Fruit fly (Drosophila melanogaster) whole organism, wandering third instar larva: ENCODE data around the gene mRNA-cap.

Experiments used
- Abd-B ChIP-seq: fragments of >200 bp; optimal IDR thresholded peaks from 2 replicates; lab custom pipeline; 2017; ENCODE audit warnings: missing biosample characterization, missing genetic modification characterization
- CG32264 ChIP-seq: fragments of 200-800 bp; sonication (Bioruptor generic); optimal IDR thresholded peaks from 2 replicates; lab custom pipeline; 2016; ENCODE audit warnings: missing biosample characterization, missing genetic modification characterization
- CG9705 ChIP-seq: fragments of 200-800 bp; sonication (Bioruptor generic); optimal IDR thresholded peaks from 2 replicates; lab custom pipeline; 2018; ENCODE audit warnings: missing biosample characterization, mild to moderate bottlenecking, missing genetic modification characterization
- Dfd ChIP-seq: fragments of >200 bp; optimal IDR thresholded peaks from 2 replicates; lab custom pipeline; 2017; ENCODE audit warnings: missing biosample characterization, missing genetic modification characterization
- Dif ChIP-seq: fragments of 200-275, 200-300 bp; sonication (Bioruptor generic); optimal IDR thresholded peaks from 2 replicates; lab custom pipeline; 2018; ENCODE audit warnings: missing biosample characterization, missing genetic modification characterization; ENCODE audit not compliant: partially characterized antibody
- HLH106 ChIP-seq: fragments of 200-800 bp; optimal IDR thresholded peaks from 3 replicates; lab custom pipeline; 2019; ENCODE audit warnings: missing biosample characterization, mild to moderate bottlenecking, missing genetic modification characterization, moderate library complexity
- Hnf4 ChIP-seq: fragments of 200-800 bp; sonication (Bioruptor generic); optimal IDR thresholded peaks from 2 replicates; lab custom pipeline; 2016; ENCODE audit warnings: missing biosample characterization, mild to moderate bottlenecking, missing genetic modification characterization
- Hr83 ChIP-seq: fragments of 200-300 bp; sonication (Bioruptor generic); optimal IDR thresholded peaks from 2 replicates; lab custom pipeline; 2016; ENCODE audit warnings: missing biosample characterization, mild to moderate bottlenecking, missing genetic modification characterization, moderate library complexity; ENCODE audit not compliant: poor library complexity, severe bottlenecking
- Jra ChIP-seq: sonication (Bioruptor generic); optimal IDR thresholded peaks from 2 replicates; lab custom pipeline; 2016; ENCODE audit warnings: missing biosample characterization, missing genetic modification characterization
- Mio ChIP-seq: sonication (Bioruptor generic); optimal IDR thresholded peaks from 2 replicates; lab custom pipeline; 2016; ENCODE audit warnings: missing biosample characterization, missing genetic modification characterization
- N ChIP-seq: fragments of >200 bp; optimal IDR thresholded peaks from 2 replicates; lab custom pipeline; 2018; ENCODE audit warnings: missing biosample characterization, missing external identifiers, missing genetic modification characterization
- OdsH ChIP-seq: fragments of 200-800 bp; sonication (Bioruptor generic); optimal IDR thresholded peaks from 2 replicates; lab custom pipeline; 2016; ENCODE audit warnings: missing biosample characterization, mild to moderate bottlenecking, missing genetic modification characterization
- Sp1 ChIP-seq: fragments of 200-800 bp; sonication (Bioruptor generic); optimal IDR thresholded peaks from 3 replicates; lab custom pipeline; 2019; ENCODE audit warnings: missing biosample characterization, mild to moderate bottlenecking, missing genetic modification characterization, moderate library complexity
- Vsx2 ChIP-seq: fragments of 200-300, 225-300 bp; sonication (Bioruptor generic); optimal IDR thresholded peaks from 2 replicates; lab custom pipeline; 2018; ENCODE audit warnings: missing biosample characterization, missing genetic modification characterization; ENCODE audit not compliant: partially characterized antibody
- br ChIP-seq: fragments of 200-800 bp; sonication (Bioruptor generic); optimal IDR thresholded peaks from 2 replicates; lab custom pipeline; 2016; ENCODE audit warnings: missing biosample characterization, missing genetic modification characterization
- dmrt93B ChIP-seq: fragments of 200-800 bp; sonication (Bioruptor generic); optimal IDR thresholded peaks from 2 replicates; lab custom pipeline; 2018; ENCODE audit warnings: missing biosample characterization, mild to moderate bottlenecking, missing genetic modification characterization
- dsf ChIP-seq: sonication (Bioruptor generic); optimal IDR thresholded peaks from 2 replicates; lab custom pipeline; 2016; ENCODE audit warnings: missing biosample characterization, missing genetic modification characterization, borderline replicate concordance
- ey ChIP-seq: fragments of 200-800 bp; sonication (Bioruptor generic); optimal IDR thresholded peaks from 2 replicates; lab custom pipeline; 2016; ENCODE audit warnings: missing biosample characterization, missing genetic modification characterization
- foxo ChIP-seq, 2 experiments: fragments of 200-800 bp; sonication (Bioruptor generic); optimal IDR thresholded peaks; 2 replicates in 1 of 2; 3 replicates in 1 of 2; lab custom pipeline; 2016 to 2017; ENCODE audit warnings: missing biosample characterization in 2 of 2, missing genetic modification characterization in 2 of 2
- fru ChIP-seq: fragments of 200-800 bp; sonication (Bioruptor generic); optimal IDR thresholded peaks from 3 replicates; lab custom pipeline; 2016; ENCODE audit warnings: missing biosample characterization, mild to moderate bottlenecking, missing genetic modification characterization
- h ChIP-seq: fragments of 200-800 bp; sonication (Bioruptor generic); optimal IDR thresholded peaks from 3 replicates; lab custom pipeline; 2016; ENCODE audit warnings: missing biosample characterization, mild to moderate bottlenecking, missing genetic modification characterization
- lola ChIP-seq: fragments of >200 bp; optimal IDR thresholded peaks from 2 replicates; lab custom pipeline; 2017; ENCODE audit warnings: missing biosample characterization, missing genetic modification characterization
- psq ChIP-seq: fragments of 200-800 bp; sonication (Bioruptor generic); optimal IDR thresholded peaks from 3 replicates; lab custom pipeline; 2017; ENCODE audit warnings: missing biosample characterization, mild to moderate bottlenecking, missing genetic modification characterization, moderate library complexity
- rgr ChIP-seq: fragments of 200-800 bp; sonication (Bioruptor generic); optimal IDR thresholded peaks from 3 replicates; lab custom pipeline; 2016; ENCODE audit warnings: missing biosample characterization, mild to moderate bottlenecking, missing genetic modification characterization
- sage ChIP-seq: fragments of 200-800 bp; sonication (Bioruptor generic); optimal IDR thresholded peaks from 2 replicates; lab custom pipeline; 2016; ENCODE audit warnings: missing biosample characterization, mild to moderate bottlenecking, missing genetic modification characterization
- tai ChIP-seq: sonication (Bioruptor generic); optimal IDR thresholded peaks from 2 replicates; lab custom pipeline; 2016; ENCODE audit warnings: missing biosample characterization, missing genetic modification characterization
- woc ChIP-seq: sonication (Bioruptor generic); optimal IDR thresholded peaks from 2 replicates; lab custom pipeline; 2016; ENCODE audit warnings: missing biosample characterization, mild to moderate bottlenecking, missing genetic modification characterization

The mRNA-cap gene

DNA sequence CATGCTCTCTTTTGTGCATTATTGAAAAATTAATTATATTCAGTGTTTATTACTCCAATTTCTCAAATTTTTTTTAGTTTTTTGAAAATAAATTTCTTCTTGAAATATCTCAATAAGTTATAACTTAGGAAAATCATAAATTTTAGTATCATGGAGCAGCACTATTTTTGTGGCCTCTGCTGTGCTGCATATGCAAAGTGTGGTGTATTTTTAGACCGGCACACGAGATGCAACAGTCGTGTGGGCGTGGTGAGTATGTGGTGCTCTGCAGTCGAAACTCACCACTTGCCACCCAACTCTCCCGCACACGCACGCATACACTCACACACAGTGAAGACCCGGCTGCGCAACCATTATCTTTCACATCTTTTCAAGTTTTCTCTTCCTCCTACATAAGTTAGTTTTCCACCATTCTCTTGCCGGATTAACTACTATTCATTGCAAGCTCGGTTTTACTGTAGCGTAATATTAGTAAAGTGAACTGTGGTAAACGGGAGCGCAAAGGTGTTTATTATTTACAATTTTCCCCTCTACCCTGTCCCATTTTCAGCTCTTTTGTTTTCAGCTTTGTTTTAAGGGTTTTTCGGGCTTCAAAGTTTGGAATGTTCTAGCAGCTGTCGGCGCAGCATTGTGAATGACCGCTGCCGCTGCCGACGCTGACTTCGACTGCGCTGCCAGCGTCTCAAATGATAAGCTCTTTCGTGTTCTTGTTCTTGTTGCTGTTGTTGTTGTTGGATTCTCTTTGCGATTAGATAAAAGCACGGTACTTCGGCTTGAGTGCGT is 34.0 kb downstream of the mRNA-cap start:
- TF ChIP-seq Hnf4 (GFP tag; lab: Kevin White, UChicago) (no peak), Abd-B (no peak), foxo (GFP tag; optimal IDR thresholded peaks at IDR 0.05; lab: Kevin White, UChicago) (peak in 1 of 2 experiments; percentile 75), h (peak; percentile 69), rgr (GFP tag; lab: Kevin White, UChicago) (peak; percentile 33), tai (GFP tag; lab: Kevin White, UChicago) (no peak), CG9705 (GFP tag; lab: Kevin White, UChicago) (peak; percentile 17), OdsH (GFP tag; lab: Kevin White, UChicago) (no peak), woc (GFP tag; lab: Kevin White, UChicago) (peak; percentile 27), psq (GFP tag; lab: Kevin White, UChicago) (peak; percentile 44), sage (GFP tag; lab: Kevin White, UChicago) (no peak), dmrt93B (GFP tag; lab: Kevin White, UChicago) (peak; percentile 33), br (GFP tag; lab: Kevin White, UChicago) (peak; percentile 17), ey (GFP tag; lab: Kevin White, UChicago) (peak; percentile 37), lola (GFP tag; lab: Kevin White, UChicago) (no peak), fru (GFP tag; lab: Kevin White, UChicago) (peak; percentile 58), Sp1 (GFP tag; lab: Kevin White, UChicago) (peak; percentile 68), HLH106 (tag; lab: Kevin White, UChicago) (peak; percentile 56)

DNA sequence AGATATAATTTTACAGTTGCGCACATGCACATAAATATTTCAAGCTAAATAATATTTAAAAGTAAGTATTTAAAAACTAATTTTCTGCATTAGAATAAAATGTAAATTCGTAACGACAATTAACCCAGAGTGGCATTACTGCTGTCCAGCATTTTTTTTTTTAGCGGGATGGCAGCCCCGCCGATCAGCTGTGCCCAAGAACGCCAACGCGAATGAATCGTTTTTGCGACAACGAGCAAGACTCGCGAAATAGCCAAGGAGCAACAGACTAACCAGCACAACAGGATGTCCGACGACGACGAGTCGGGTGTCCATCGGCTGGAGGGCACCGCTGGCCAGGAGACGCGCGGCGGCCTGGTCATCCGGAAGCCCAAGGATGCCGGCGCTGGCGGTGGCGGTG is 41.4 kb downstream of the mRNA-cap start, which contains the start of gene Prp16:
Prp16 (plus strand) TSS at position 185 of the 400 bp plus-strand sequence.
- no peak for TF ChIP-seq sage (GFP tag; lab: Kevin White, UChicago)
- no peak for TF ChIP-seq Hr83
- TF ChIP-seq Jra (GFP tag; lab: Kevin White, UChicago), result no peak
- no peak for TF ChIP-seq CG32264 (GFP tag; lab: Kevin White, UChicago)
- TF ChIP-seq rgr (GFP tag; lab: Kevin White, UChicago), result no peak
- TF ChIP-seq h, result no peak
- no peak for TF ChIP-seq dsf (GFP tag; lab: Kevin White, UChicago)
- TF ChIP-seq Dfd (GFP tag; lab: Kevin White, UChicago), result no peak

DNA sequence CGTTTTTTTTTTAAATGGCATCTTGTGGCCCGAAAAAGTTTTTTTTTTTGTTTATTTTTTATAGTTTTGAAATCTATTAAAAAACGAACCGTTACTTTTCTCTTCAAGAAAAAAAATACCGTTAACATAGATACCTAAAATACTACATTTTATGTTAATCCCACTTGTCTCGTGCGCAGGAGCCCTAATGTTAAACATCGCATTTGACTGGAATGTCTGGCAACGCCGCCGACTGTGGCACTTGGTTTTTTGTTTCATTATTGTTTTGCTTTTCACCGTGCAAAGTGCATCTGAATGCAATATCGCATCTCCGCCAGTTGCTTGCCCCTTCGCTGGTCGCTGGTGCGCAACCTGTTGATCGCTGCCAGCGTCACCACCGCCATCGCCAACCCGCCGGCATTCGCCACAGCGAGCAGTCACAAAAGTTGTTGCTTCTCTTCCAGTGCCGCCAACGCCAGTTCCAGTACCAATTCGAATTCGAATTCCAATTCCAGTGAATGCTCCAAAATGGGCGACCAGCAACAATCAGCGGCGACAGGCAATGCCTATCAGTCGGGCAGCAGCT is 42.6 kb downstream of the mRNA-cap start, which contains the start of gene CG11590:
CG11590 (plus strand) TSS at position 212 of the 565 bp plus-strand sequence.
- TF ChIP-seq HLH106 (tag; lab: Kevin White, UChicago) (no peak), Dif (GFP tag; lab: Kevin White, UChicago) (peak; percentile 88), psq (GFP tag; lab: Kevin White, UChicago) (no peak), N (no peak), Jra (GFP tag; lab: Kevin White, UChicago) (no peak), Vsx2 (GFP tag; lab: Kevin White, UChicago) (peak; percentile 96)

DNA sequence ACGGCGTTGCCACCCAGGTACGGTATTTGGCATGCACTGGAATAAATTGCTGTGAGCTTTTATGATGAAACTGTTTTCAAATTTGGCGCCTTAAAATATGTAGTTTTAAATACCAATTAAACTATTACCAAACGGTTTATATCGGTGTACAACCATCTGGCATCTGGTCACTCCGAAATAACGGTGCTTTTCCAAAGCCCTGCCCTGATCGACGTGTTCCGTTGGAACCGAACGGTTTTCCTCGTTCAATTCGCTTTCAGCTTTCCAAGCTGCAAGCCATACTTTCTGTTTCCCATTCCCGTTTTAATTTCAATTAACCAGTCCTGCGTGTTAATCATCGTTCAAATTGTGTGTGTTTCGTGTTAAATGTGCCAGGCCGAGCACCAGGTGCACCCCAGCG is 49.6 kb downstream of the mRNA-cap start, which contains the start of gene yl:
yl (plus strand) TSS at position 202 of the 400 bp plus-strand sequence.
- TF ChIP-seq Vsx2 (GFP tag; lab: Kevin White, UChicago), result no peak
- no peak for TF ChIP-seq Dif (GFP tag; lab: Kevin White, UChicago)
- no peak for TF ChIP-seq tai (GFP tag; lab: Kevin White, UChicago)
- no peak for TF ChIP-seq Mio
- TF ChIP-seq, all 38 proteins: peak for 0

DNA sequence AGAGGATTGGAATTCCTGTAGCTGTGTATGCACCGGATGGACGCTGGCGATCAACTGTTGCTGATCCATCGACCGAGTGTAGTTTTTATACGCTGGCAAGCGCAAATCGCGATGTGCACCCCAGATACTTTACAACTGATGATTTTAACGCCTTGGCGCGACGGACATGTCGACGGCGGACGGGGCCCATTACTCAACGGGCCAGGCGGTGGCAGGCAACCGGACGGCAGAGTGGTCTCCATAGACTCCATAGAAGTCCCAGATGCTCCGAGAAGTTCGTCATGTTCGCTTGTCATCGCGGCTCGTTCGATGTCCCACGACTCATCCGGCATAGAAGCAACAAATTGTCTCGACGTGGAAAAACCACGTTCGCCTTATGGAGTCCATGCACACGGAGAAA is 50.7 kb downstream of the mRNA-cap start, which contains the start of gene CG13403:
CG13403 (minus strand) TSS at position 101 of the 400 bp plus-strand sequence.
- TF ChIP-seq tai (GFP tag; lab: Kevin White, UChicago) (no peak), dmrt93B (GFP tag; lab: Kevin White, UChicago) (no peak)
- TF ChIP-seq, all 38 proteins: peak for 0
